Worm (Caenorhabditis elegans) whole organism, early embryonic: ENCODE measurements around the gene mes-2.

Experiments used
- B0310.2 ChIP-seq: sonication (generic microtip); optimal IDR thresholded peaks from 2 replicates; lab custom pipeline; 2016; ENCODE audit warnings: mild to moderate bottlenecking, missing genetic modification characterization, missing compliant biosample characterization
- F13C5.2 ChIP-seq: sonication (generic microtip); optimal IDR thresholded peaks from 2 replicates; lab custom pipeline; 2017; ENCODE audit warnings: mild to moderate bottlenecking, missing genetic modification characterization, inconsistent platforms, missing compliant biosample characterization
- aly-1 ChIP-seq: sonication (generic microtip); optimal IDR thresholded peaks from 2 replicates; lab custom pipeline; 2016; ENCODE audit warnings: missing genetic modification characterization, missing compliant biosample characterization
- ama-1 ChIP-seq: fragments of 150-350 bp; optimal IDR thresholded peaks from 2 replicates; lab custom pipeline; 2014
- ceh-13 ChIP-seq: fragments of 200-800 bp; sonication (Bioruptor generic); optimal IDR thresholded peaks from 2 replicates; lab custom pipeline; 2018; ENCODE audit warnings: mild to moderate bottlenecking, missing genetic modification characterization, missing compliant biosample characterization
- ceh-36 ChIP-seq: sonication (generic microtip); optimal IDR thresholded peaks from 2 replicates; lab custom pipeline; 2016; ENCODE audit warnings: missing genetic modification characterization, inconsistent platforms, missing compliant biosample characterization
- ets-7 ChIP-seq: sonication (generic microtip); optimal IDR thresholded peaks from 2 replicates; lab custom pipeline; 2016; ENCODE audit warnings: missing genotype, missing genetic modification characterization, missing compliant biosample characterization
- flt-1 ChIP-seq: fragments of 200-800 bp; sonication (Bioruptor generic); IDR thresholded peaks from 2 replicates; pipeline ENCODE4 v1.3.6; 2022; ENCODE audit warnings: missing genetic modification characterization, missing compliant biosample characterization
- hmbx-1 ChIP-seq: sonication (generic microtip); optimal IDR thresholded peaks from 2 replicates; lab custom pipeline; 2016; ENCODE audit warnings: mild to moderate bottlenecking, missing genetic modification characterization, missing compliant biosample characterization
- hmg-4 ChIP-seq: fragments of 200-800 bp; sonication (Bioruptor generic); optimal IDR thresholded peaks from 2 replicates; lab custom pipeline; 2018; ENCODE audit warnings: mild to moderate bottlenecking, missing genetic modification characterization, missing compliant biosample characterization
- hnd-1 ChIP-seq: sonication (generic microtip); optimal IDR thresholded peaks from 2 replicates; lab custom pipeline; 2016; ENCODE audit warnings: missing genetic modification characterization, missing compliant biosample characterization
- pes-1 ChIP-seq: fragments of 200-800 bp; sonication (Bioruptor generic); IDR thresholded peaks from 2 replicates; pipeline ENCODE4 v1.3.6; 2022; ENCODE audit warnings: missing genetic modification reagents, missing genetic modification characterization, missing compliant biosample characterization
- scrt-1 ChIP-seq: fragments of 200-800 bp; sonication (Bioruptor generic); IDR thresholded peaks from 2 replicates; pipeline ENCODE4 v1.3.6; 2022; ENCODE audit warnings: missing genetic modification characterization, missing compliant biosample characterization
- sea-1 ChIP-seq: fragments of 200-800 bp; sonication (Bioruptor generic); conservative IDR thresholded peaks from 2 replicates; pipeline ENCODE4 v1.3.6; 2022; ENCODE audit warnings: missing genetic modification characterization, missing compliant biosample characterization
- tbx-11 ChIP-seq: fragments of 200-800 bp; sonication (Bioruptor generic); IDR thresholded peaks from 2 replicates; pipeline ENCODE4 v1.3.6; 2022; ENCODE audit warnings: missing genetic modification characterization, missing compliant biosample characterization
- tbx-37 ChIP-seq: fragments of 200-800 bp; sonication (Bioruptor generic); conservative IDR thresholded peaks from 2 replicates; pipeline ENCODE4 v1.3.6; 2022; ENCODE audit warnings: missing genetic modification reagents, missing genetic modification characterization, missing compliant biosample characterization
- tra-4 ChIP-seq: sonication (generic microtip); optimal IDR thresholded peaks from 2 replicates; lab custom pipeline; 2017; ENCODE audit warnings: missing genetic modification characterization, missing compliant biosample characterization

Gene mes-2

DNA sequence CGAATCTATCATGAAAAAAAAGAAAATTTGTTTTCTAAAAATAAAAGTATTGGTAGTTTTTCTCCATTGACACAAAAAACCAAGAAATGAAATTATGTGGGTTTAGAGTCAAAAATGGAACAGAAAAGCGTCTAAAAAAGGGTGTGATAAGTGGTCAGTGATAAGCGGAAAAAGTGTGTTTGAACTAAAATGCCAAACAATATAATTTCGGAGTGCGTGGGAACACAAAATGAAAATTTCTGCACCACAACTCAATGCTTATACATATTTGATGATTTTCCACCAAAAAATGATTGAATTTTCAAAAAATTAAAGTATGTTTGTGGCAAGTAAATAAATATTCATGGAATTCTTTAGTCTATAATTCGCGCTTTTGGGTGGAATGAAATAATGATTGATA, 31.7 kb downstream of the mes-2 start:
- TF ChIP-seq tbx-37 (GFP tag; lab: Robert Waterston, UW) (no peak), tra-4 (no peak), pes-1 (GFP tag; lab: Robert Waterston, UW) (no peak), flt-1 (no peak), F13C5.2 (tag; lab: Kevin White, UChicago) (no peak), sea-1 (GFP tag; lab: Robert Waterston, UW) (no peak), B0310.2 (tag; lab: Kevin White, UChicago) (no peak), aly-1 (no peak), ceh-36 (tag; lab: Kevin White, UChicago) (no peak), ets-7 (tag; lab: Kevin White, UChicago) (no peak), hmbx-1 (tag; lab: Kevin White, UChicago) (no peak), ama-1 (lab: Kevin White, UChicago) (no peak), hmg-4 (no peak), hnd-1 (tag; lab: Kevin White, UChicago) (no peak), tbx-11 (GFP tag; lab: Robert Waterston, UW) (no peak), ceh-13 (GFP tag; lab: Kevin White, UChicago) (no peak), scrt-1 (GFP tag; lab: Robert Waterston, UW) (no peak)

DNA sequence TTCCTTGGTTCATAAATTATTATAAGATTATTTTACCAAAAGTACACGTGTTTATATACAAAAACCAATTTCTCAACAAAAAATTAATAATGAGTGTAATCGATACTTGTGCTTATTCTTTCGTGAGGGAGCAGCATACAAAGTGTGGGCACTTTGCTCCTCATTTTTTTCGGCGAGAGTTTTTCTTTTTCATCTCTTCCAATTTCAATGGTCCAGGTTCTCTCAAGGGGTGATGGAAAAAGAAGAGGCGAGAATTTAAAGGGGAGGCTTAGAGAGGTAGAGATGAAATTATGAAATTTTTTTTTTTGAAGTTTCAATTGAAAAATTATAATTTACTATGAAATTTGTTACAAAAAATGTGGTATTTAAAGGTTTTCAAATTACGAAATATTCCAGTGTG, 33.2 kb downstream of the mes-2 start:
- TF ChIP-seq ets-7 (tag; lab: Kevin White, UChicago) = no peak
- TF ChIP-seq hnd-1 (tag; lab: Kevin White, UChicago) = no peak
- TF ChIP-seq hmbx-1 (tag; lab: Kevin White, UChicago) = no peak
- TF ChIP-seq hmg-4 = no peak
- no peak for TF ChIP-seq aly-1
- no peak for TF ChIP-seq ama-1 (lab: Kevin White, UChicago)
- TF ChIP-seq ceh-13 (GFP tag; lab: Kevin White, UChicago) = no peak
- TF ChIP-seq pes-1 (GFP tag; lab: Robert Waterston, UW) = no peak
- TF ChIP-seq ceh-36 (tag; lab: Kevin White, UChicago) = no peak

DNA sequence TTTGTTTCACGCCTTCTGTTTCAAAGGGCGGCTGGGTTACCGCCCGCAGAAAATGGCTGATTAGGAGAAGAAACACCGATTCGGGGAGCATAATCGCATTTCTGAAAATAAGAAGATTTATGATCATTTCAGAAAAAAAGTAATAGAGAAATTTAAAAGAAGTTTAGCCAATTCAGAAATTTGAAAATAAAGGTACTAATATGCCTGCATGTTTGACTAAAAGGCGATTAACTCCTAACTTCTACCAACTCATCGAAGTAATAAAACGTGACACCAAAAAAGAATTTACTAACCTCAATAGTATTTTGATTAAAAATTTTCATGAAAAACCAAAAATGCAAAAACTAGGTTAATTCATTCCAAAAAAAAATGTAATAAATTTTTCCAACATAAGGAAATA, 41.0 kb downstream of the mes-2 start, which contains the start of gene plx-2:
TSS of gene plx-2 (minus strand) at position 101 of the 400 bp plus-strand sequence.
- no peak for TF ChIP-seq hnd-1 (tag; lab: Kevin White, UChicago)
- no peak for TF ChIP-seq ceh-13 (GFP tag; lab: Kevin White, UChicago)
- no peak for TF ChIP-seq aly-1
- TF ChIP-seq sea-1 (GFP tag; lab: Robert Waterston, UW) = no peak
- no peak for TF ChIP-seq ama-1 (lab: Kevin White, UChicago)
- no peak for TF ChIP-seq flt-1
- TF ChIP-seq tbx-37 (GFP tag; lab: Robert Waterston, UW) = no peak
- TF ChIP-seq scrt-1 (GFP tag; lab: Robert Waterston, UW) = no peak
- no peak for TF ChIP-seq pes-1 (GFP tag; lab: Robert Waterston, UW)
- no peak for TF ChIP-seq F13C5.2 (tag; lab: Kevin White, UChicago)
- TF ChIP-seq B0310.2 (tag; lab: Kevin White, UChicago) = no peak
- no peak for TF ChIP-seq ceh-36 (tag; lab: Kevin White, UChicago)
- no peak for TF ChIP-seq tra-4
- TF ChIP-seq hmg-4 = no peak
- no peak for TF ChIP-seq tbx-11 (GFP tag; lab: Robert Waterston, UW)

DNA sequence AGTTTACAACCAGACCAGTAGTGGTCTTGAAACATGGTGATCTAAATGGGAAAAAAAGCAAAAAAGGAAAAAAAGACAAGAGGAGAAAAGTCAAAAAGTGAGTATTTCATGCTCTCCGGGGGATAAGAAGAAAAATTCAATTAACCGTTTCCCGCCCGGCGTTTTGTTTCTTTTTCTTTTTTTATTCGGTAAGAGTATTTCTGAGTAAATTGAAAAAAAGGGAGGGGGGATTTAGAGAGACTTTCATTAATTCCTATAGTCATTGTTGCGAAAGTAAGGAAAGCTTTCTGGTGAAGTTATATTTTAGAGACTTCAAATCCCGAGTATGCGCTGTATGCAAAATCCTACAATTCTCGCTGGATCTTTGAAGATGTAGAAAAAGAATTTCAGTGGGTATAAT, 43.9 kb downstream of the mes-2 start:
- no peak for TF ChIP-seq sea-1 (GFP tag; lab: Robert Waterston, UW)
- no peak for TF ChIP-seq ama-1 (lab: Kevin White, UChicago)
- TF ChIP-seq hnd-1 (tag; lab: Kevin White, UChicago) = no peak
- no peak for TF ChIP-seq pes-1 (GFP tag; lab: Robert Waterston, UW)
- no peak for TF ChIP-seq tra-4
- no peak for TF ChIP-seq hmg-4
- no peak for TF ChIP-seq ets-7 (tag; lab: Kevin White, UChicago)
- no peak for TF ChIP-seq tbx-37 (GFP tag; lab: Robert Waterston, UW)
- no peak for TF ChIP-seq flt-1
- no peak for TF ChIP-seq tbx-11 (GFP tag; lab: Robert Waterston, UW)
- TF ChIP-seq aly-1 = no peak
- no peak for TF ChIP-seq scrt-1 (GFP tag; lab: Robert Waterston, UW)

DNA sequence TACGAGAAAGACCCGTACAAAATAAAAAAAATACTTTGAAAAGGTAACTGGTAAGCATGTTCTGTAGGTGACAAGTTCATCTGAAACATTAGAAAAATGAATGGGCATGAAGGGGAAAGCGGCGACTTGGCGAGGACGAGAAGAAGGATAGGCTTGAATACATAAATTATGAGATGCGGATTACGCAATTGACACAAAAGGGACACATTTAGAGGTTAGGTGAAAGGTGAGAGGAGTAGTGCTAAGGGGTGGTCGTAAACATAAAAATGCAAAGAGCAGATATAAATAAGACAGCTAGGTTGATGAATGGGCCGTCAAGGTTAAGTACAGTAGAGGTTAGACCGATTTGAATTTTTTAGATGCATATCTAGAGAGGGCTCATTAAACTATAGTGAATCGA, 45.1 kb downstream of the mes-2 start:
- no peak for TF ChIP-seq tbx-11 (GFP tag; lab: Robert Waterston, UW)
- TF ChIP-seq flt-1 = no peak
- TF ChIP-seq ceh-13 (GFP tag; lab: Kevin White, UChicago) = no peak
- no peak for TF ChIP-seq B0310.2 (tag; lab: Kevin White, UChicago)
- TF ChIP-seq hmbx-1 (tag; lab: Kevin White, UChicago) = no peak

DNA sequence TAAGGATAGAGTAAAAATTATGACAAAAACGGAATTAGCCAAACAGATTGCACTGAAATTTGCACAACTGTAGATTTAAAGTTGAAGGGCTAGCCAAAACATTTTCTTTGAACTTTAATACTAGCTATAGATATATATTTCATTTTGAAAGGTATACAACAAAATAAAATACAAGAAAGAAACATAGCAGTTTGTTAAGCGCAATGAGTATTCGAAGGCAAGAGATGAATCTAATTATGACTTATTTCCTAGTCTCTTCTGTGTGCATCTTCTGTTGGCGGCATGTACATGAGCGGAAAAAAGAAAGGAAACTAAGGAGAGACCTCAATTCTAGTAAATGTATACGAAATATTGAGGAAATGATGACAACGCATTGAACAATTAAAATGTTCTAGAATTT, 48.3 kb downstream of the mes-2 start:
- no peak for TF ChIP-seq ets-7 (tag; lab: Kevin White, UChicago)
- TF ChIP-seq B0310.2 (tag; lab: Kevin White, UChicago) = no peak
- TF ChIP-seq tbx-37 (GFP tag; lab: Robert Waterston, UW) = no peak
- TF ChIP-seq F13C5.2 (tag; lab: Kevin White, UChicago) = no peak
- no peak for TF ChIP-seq tra-4
- no peak for TF ChIP-seq hnd-1 (tag; lab: Kevin White, UChicago)
- no peak for TF ChIP-seq ama-1 (lab: Kevin White, UChicago)
- no peak for TF ChIP-seq sea-1 (GFP tag; lab: Robert Waterston, UW)
- TF ChIP-seq ceh-36 (tag; lab: Kevin White, UChicago) = no peak
- TF ChIP-seq hmbx-1 (tag; lab: Kevin White, UChicago) = no peak
- TF ChIP-seq ceh-13 (GFP tag; lab: Kevin White, UChicago) = no peak
- TF ChIP-seq pes-1 (GFP tag; lab: Robert Waterston, UW) = no peak
- no peak for TF ChIP-seq tbx-11 (GFP tag; lab: Robert Waterston, UW)
- no peak for TF ChIP-seq scrt-1 (GFP tag; lab: Robert Waterston, UW)

DNA sequence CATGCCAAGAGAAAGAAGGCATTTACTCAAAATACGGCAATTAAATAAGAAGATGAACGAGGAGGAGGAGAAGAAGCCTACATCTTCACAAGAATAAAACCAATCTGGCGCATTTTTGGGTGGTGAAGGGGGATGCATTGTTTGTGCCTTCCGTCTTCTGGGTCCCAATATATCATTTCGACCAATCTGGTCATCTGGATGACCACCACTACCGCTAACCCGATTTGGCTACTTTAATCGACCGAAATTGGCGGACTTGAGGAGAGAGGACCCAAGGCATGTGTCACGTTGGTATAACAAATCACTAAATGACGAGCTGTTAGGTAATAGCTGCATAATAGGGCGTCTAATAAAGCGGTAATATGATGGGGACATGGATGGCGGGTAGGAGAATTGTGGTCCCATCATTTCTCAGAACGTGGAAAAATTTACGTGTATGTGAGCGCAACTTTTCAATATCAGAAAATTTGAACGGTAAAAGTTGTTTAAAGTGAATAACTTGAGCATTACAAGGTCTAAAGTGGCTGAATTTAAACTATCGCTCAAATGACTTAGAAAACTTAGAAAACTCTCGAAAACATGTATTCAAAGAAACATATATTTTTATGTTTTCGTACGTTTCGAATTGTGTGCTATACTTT, 50.1 kb downstream of the mes-2 start:
- TF ChIP-seq ceh-36 (tag; lab: Kevin White, UChicago) = no peak
- no peak for TF ChIP-seq hmbx-1 (tag; lab: Kevin White, UChicago)
